Worm (Caenorhabditis elegans): Measurements from ENCODE around the gene W06H8.2.

W06H8.2 gene

DNA sequence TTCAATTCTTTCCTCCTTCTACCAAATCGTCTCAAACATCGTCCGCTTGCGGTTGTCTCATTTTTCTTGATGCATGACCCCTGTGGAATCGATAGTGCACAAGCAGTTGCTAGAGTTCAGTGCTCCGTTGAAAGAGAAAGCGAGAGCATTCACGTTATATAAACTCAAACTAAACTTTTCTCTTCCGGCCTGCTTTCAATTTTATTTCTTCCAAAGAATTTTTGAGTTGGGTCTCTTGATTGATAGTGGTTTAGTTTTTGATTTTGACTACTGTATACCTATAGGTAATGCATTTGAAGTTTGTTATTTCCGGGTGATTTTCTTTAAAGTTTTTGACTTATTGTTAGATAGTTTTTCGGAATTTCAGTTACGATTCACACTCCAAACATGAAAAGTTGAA, 6.0 kb downstream of the W06H8.2 start:
- TF ChIP-seq F10E7.11 (tag; optimal IDR thresholded peaks at IDR 0.05) (no peak), ama-1 (optimal IDR thresholded peaks at IDR 0.05) (no peak), ama-1 (GFP tag; optimal IDR thresholded peaks at IDR 0.05) (no peak), hlh-26 (GFP tag; conservative IDR thresholded peaks at IDR 0.05) (no peak), sdz-38 (tag; optimal IDR thresholded peaks at IDR 0.05) (no peak), gei-17 (GFP tag; optimal IDR thresholded peaks at IDR 0.05) (no peak), zim-3 (tag; optimal IDR thresholded peaks at IDR 0.05) (no peak), attf-5 (GFP tag; optimal IDR thresholded peaks at IDR 0.05) (no peak), snpc-4 (GFP tag; optimal IDR thresholded peaks at IDR 0.05) (no peak), snpc-4 (tag; optimal IDR thresholded peaks at IDR 0.05) (no peak), snpc-3.4 (tag; optimal IDR thresholded peaks at IDR 0.05) (no peak)

DNA sequence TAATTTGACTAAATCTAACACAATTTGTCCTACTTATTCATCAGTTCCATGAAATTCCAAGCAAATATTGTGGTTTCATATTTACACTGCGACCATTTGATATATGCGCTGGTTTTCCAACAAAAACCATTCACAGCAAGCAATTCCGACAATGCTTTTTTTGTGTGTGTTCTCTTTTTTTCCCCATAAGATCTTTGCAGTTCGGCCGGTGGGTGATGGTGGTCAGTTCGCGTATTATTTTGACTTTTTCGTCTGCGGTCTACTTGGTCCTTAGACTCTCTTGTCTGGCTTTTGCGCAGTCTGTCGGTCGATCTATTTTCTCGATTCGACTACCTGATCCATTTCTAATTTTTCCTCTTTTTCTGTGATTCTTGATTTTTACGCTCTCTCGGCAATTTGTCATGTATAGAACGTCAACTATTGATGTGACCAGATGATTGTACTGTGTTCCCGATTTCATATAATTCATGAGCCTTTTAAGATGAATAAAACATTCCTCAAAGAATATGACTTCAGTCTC, 6.7 kb downstream of the W06H8.2 start:
- TF ChIP-seq C06A6.2 (GFP tag; conservative IDR thresholded peaks at IDR 0.05): no peak
- no peak for TF ChIP-seq attf-3 (GFP tag; conservative IDR thresholded peaks at IDR 0.05)
- TF ChIP-seq sea-2 (GFP tag; IDR thresholded peaks at IDR 0.05): no peak

DNA sequence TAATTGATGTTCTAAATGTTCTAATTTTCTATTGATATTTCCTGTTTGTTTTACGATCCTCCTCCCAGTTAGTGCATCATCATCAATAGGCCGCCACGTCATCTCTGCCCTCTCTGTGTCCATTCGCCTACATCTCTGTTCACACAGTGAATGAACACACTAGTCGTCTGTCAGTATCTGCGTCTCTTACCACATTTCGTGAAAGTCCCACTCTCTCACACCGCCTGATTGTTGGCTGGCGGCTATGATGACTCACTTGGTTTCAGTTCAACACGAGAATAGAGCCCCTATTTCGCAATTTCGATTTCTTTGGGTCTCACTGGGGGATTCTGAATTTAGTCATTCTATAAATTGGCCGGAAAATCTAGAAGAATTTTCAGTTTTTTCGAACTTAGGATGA, 7.3 kb downstream of the W06H8.2 start:
- TF ChIP-seq C06A6.2 (GFP tag; conservative IDR thresholded peaks at IDR 0.05): no peak
- peak; percentile 16 for TF ChIP-seq tbp1 (GFP tag; optimal IDR thresholded peaks at IDR 0.05)
- no peak for TF ChIP-seq madf-10 (tag; optimal IDR thresholded peaks at IDR 0.05)
- peak; percentile 79; the same call in 1 of the 2 replicates for TF ChIP-seq hmg-1.2 (GFP tag; IDR thresholded peaks at IDR 0.05)
- no peak; the same call in 1 of the 2 replicates for TF ChIP-seq let-526 (GFP tag; IDR thresholded peaks at IDR 0.05)
- TF ChIP-seq nfyb-1 (GFP tag; IDR thresholded peaks at IDR 0.05): 0 out of 2 replicates have a peak, but pooled peaks have one; percentile 55
- no peak for TF ChIP-seq bed-2 (GFP tag; IDR thresholded peaks at IDR 0.05)
- TF ChIP-seq T26A5.8 (tag; optimal IDR thresholded peaks at IDR 0.05): no peak
- TF ChIP-seq F39B2.1 (GFP tag; IDR thresholded peaks at IDR 0.05): no peak
- no peak for TF ChIP-seq xnd-1 (tag; optimal IDR thresholded peaks at IDR 0.05)
- TF ChIP-seq F37B4.10 (GFP tag; IDR thresholded peaks at IDR 0.05): no peak
- TF ChIP-seq mel-28 (tag; optimal IDR thresholded peaks at IDR 0.05; ENCODE audit: borderline replicate concordance): no peak
- TF ChIP-seq mxl-1 (tag; optimal IDR thresholded peaks at IDR 0.05): no peak
- no peak for TF ChIP-seq nhr-80 (tag; optimal IDR thresholded peaks at IDR 0.05)
- TF ChIP-seq die-1 (tag; optimal IDR thresholded peaks at IDR 0.05): no peak
- TF ChIP-seq ama-1 (optimal IDR thresholded peaks at IDR 0.05): no peak
- TF ChIP-seq ama-1 (GFP tag; optimal IDR thresholded peaks at IDR 0.05): no peak
- no peak for TF ChIP-seq ceh-40 (GFP tag; IDR thresholded peaks at IDR 0.05)
- TF ChIP-seq pha-4 (tag; optimal IDR thresholded peaks at IDR 0.05): peak; percentile 52
- TF ChIP-seq F57A8.1 (GFP tag; optimal IDR thresholded peaks at IDR 0.05): no peak
- TF ChIP-seq rpc-1 (optimal IDR thresholded peaks at IDR 0.05): no peak
- no peak for TF ChIP-seq rpc-1 (tag; optimal IDR thresholded peaks at IDR 0.05)
- no peak for TF ChIP-seq Y56A3A.18 (GFP tag; IDR thresholded peaks at IDR 0.05)
- TF ChIP-seq K12H6.12 (tag; optimal IDR thresholded peaks at IDR 0.05): peak; percentile 38
- no peak for TF ChIP-seq F23B12.7 (tag; optimal IDR thresholded peaks at IDR 0.05; ENCODE audit: insufficient read depth)
- no peak for TF ChIP-seq lsy-27 (tag; optimal IDR thresholded peaks at IDR 0.05; ENCODE audit: borderline replicate concordance, insufficient read depth)
- no peak for TF ChIP-seq Y53G8AR.9 (GFP tag; conservative IDR thresholded peaks at IDR 0.05)
- no peak for TF ChIP-seq ceh-58 (GFP tag; IDR thresholded peaks at IDR 0.05)
- no peak for TF ChIP-seq ztf-22 (GFP tag; optimal IDR thresholded peaks at IDR 0.05)
- TF ChIP-seq ztf-3 (GFP tag; optimal IDR thresholded peaks at IDR 0.05): no peak
- no peak for TF ChIP-seq ekl-4 (GFP tag; IDR thresholded peaks at IDR 0.05)
- no peak for TF ChIP-seq sea-2 (GFP tag; IDR thresholded peaks at IDR 0.05)
- no peak for TF ChIP-seq tlf-1 (GFP tag; optimal IDR thresholded peaks at IDR 0.05)
- TF ChIP-seq F33H1.4 (GFP tag; IDR thresholded peaks at IDR 0.05): no peak
- no peak for TF ChIP-seq egl-18 (GFP tag; IDR thresholded peaks at IDR 0.05)
- no peak for TF ChIP-seq hsf-1 (GFP tag; IDR thresholded peaks at IDR 0.05)
- no peak for TF ChIP-seq nfya-2 (GFP tag; IDR thresholded peaks at IDR 0.05)
